Worm (Caenorhabditis elegans) whole organism, midembryonic: ENCODE measurements around the gene T02D1.8.

Source experiments
- T22C8.4 ChIP-seq: fragments of 200-800 bp; sonication (Bioruptor generic); IDR thresholded peaks from 2 replicates; pipeline ENCODE4 v1.3.6; 2022; ENCODE audit warnings: missing genetic modification characterization, missing compliant biosample characterization
- cog-1 ChIP-seq: sonication (generic microtip); optimal IDR thresholded peaks from 2 replicates; lab custom pipeline; 2016; ENCODE audit warnings: missing genetic modification characterization, missing compliant biosample characterization
- flt-1 ChIP-seq: fragments of 200-800 bp; sonication (Bioruptor generic); IDR thresholded peaks from 2 replicates; pipeline ENCODE4 v1.3.6; 2022; ENCODE audit warnings: missing genetic modification characterization, missing compliant biosample characterization
- klf-2 ChIP-seq: fragments of 200-800 bp; sonication (Bioruptor generic); conservative IDR thresholded peaks from 2 replicates; pipeline ENCODE4 v1.3.6; 2022; ENCODE audit warnings: missing genetic modification reagents, missing genetic modification characterization, missing compliant biosample characterization
- med-1 ChIP-seq: sonication (generic microtip); optimal IDR thresholded peaks from 2 replicates; lab custom pipeline; 2017; ENCODE audit warnings: missing genetic modification characterization, mild to moderate bottlenecking, missing compliant biosample characterization, antibody characterized with exemption, missing genetic modification reagents; ENCODE audit not compliant: insufficient read depth
- ref-1 ChIP-seq: fragments of 200-800 bp; sonication (Bioruptor generic); conservative IDR thresholded peaks from 2 replicates; pipeline ENCODE4 v1.3.6; 2022; ENCODE audit warnings: missing genetic modification reagents, missing genetic modification characterization, missing compliant biosample characterization
- tab-1 ChIP-seq: fragments of 200-800 bp; sonication (Bioruptor generic); IDR thresholded peaks from 2 replicates; pipeline ENCODE4 v1.3.6; 2022; ENCODE audit warnings: missing genetic modification characterization, missing compliant biosample characterization
- ztf-23 ChIP-seq: fragments of 200-800 bp; sonication (Bioruptor generic); IDR thresholded peaks from 2 replicates; pipeline ENCODE4 v1.3.6; 2022; ENCODE audit warnings: missing genetic modification reagents, missing genetic modification characterization, missing compliant biosample characterization
- ztf-29 ChIP-seq: fragments of 200-800 bp; sonication (Bioruptor generic); IDR thresholded peaks from 2 replicates; pipeline ENCODE4 v1.3.6; 2022; ENCODE audit warnings: missing genetic modification reagents, missing genetic modification characterization, missing compliant biosample characterization

Gene T02D1.8

ce11 chrIV:17368292-17368691, 19.0 kb downstream of the T02D1.8 start, which contains the start of gene trh-1:
Gene trh-1, plus strand, starts transcription at chrIV:17368592.
- TF ChIP-seq cog-1 (no peak), ref-1 (no peak), med-1 (no peak), ztf-29 (GFP tag; lab: Robert Waterston, UW) (no peak), ztf-23 (GFP tag; lab: Robert Waterston, UW) (no peak), tab-1 (GFP tag; lab: Robert Waterston, UW) (no peak), klf-2 (GFP tag; lab: Robert Waterston, UW) (no peak), T22C8.4 (GFP tag; lab: Robert Waterston, UW) (no peak)

DNA sequence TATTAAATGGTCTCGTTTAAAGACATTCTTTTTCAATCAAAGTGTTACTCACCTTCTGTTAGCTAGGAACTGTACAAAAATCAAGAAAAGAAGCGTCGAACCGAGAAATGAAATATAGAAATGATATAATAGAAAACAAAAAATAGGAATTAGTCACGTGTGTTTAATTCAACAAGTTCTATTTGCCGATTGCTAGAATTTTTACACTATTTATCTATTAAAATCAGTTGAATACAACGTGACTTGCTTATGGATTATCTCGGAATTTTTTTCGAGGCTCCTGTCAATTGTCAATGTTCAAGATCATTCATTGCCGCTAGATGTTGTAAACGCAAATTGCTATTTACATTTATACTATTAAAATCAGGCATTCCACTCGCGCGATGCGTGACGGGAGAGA, 20.0 kb downstream of the T02D1.8 start, which contains the start of gene zipt-17:
Gene zipt-17 (minus strand): TSS at position 101 of the 400 bp plus-strand sequence.
- TF ChIP-seq ztf-29 (GFP tag; lab: Robert Waterston, UW) = no peak
- TF ChIP-seq ztf-23 (GFP tag; lab: Robert Waterston, UW) = no peak
- TF ChIP-seq klf-2 (GFP tag; lab: Robert Waterston, UW) = no peak
- no peak for TF ChIP-seq tab-1 (GFP tag; lab: Robert Waterston, UW)
- no peak for TF ChIP-seq flt-1 (GFP tag; lab: Robert Waterston, UW)
- TF ChIP-seq cog-1 = no peak
- TF ChIP-seq T22C8.4 (GFP tag; lab: Robert Waterston, UW) = no peak
- no peak for TF ChIP-seq med-1
- TF ChIP-seq ref-1 = no peak

DNA sequence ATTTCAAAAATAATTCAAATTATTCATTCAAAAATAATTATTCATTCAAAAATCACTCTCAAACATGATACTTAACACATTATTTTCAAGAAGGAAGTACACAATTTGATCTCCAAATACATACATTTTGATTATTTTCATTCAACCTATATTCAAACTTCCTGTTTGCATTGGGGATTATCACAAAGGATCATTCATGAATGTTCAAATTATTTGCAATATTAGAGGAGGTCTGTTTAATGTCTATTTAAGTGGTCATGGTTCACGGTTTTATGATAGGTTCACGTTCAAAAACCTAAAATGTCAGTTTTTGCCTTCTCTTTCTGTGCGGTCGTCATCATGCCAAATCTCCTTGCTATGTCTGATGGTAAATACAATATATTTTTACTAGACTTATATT, 26.1 kb downstream of the T02D1.8 start, which contains the start of gene clec-202:
Gene clec-202 (plus strand): TSS at position 301 of the 400 bp plus-strand sequence.
- TF ChIP-seq ref-1 = no peak
- TF ChIP-seq T22C8.4 (GFP tag; lab: Robert Waterston, UW) = no peak
- no peak for TF ChIP-seq ztf-23 (GFP tag; lab: Robert Waterston, UW)
- no peak for TF ChIP-seq ztf-29 (GFP tag; lab: Robert Waterston, UW)
- TF ChIP-seq cog-1 = no peak
- TF ChIP-seq klf-2 (GFP tag; lab: Robert Waterston, UW) = no peak
- no peak for TF ChIP-seq tab-1 (GFP tag; lab: Robert Waterston, UW)
- no peak for TF ChIP-seq flt-1 (GFP tag; lab: Robert Waterston, UW)
- TF ChIP-seq med-1 = no peak

DNA sequence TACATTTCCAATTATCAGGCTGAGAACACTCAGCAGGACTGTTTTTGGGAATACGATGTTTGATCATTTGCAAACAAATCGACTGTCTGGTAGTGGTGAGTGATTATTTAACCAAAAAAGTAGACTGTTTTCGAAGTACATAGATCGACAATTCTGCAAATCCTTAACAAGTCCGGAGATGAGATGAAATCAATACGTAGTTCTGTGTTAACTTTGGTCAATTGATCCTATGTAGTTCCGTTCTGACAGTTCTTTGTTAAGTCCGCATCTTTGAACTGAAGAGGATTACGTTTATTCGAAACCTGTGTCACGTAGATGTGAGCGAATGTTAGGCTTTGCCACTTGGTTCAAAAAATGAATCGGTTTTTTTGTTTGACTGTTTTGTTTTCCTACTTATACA, 35.7 kb downstream of the T02D1.8 start, which contains the start of gene clec-199:
Gene clec-199 (plus strand): TSS at position 301 of the 400 bp plus-strand sequence.
- TF ChIP-seq med-1 = no peak
- TF ChIP-seq ztf-29 (GFP tag; lab: Robert Waterston, UW) = no peak
- TF ChIP-seq ztf-23 (GFP tag; lab: Robert Waterston, UW) = no peak
- no peak for TF ChIP-seq klf-2 (GFP tag; lab: Robert Waterston, UW)
- TF ChIP-seq ref-1 = no peak
- TF ChIP-seq cog-1 = no peak
- TF ChIP-seq T22C8.4 (GFP tag; lab: Robert Waterston, UW) = no peak
- TF ChIP-seq flt-1 (GFP tag; lab: Robert Waterston, UW) = no peak

- no peak for TF ChIP-seq T22C8.4 (GFP tag; lab: Robert Waterston, UW)
- TF ChIP-seq klf-2 (GFP tag; lab: Robert Waterston, UW) = no peak
- TF ChIP-seq cog-1 = no peak
- no peak for TF ChIP-seq flt-1 (GFP tag; lab: Robert Waterston, UW)
- no peak for TF ChIP-seq ztf-23 (GFP tag; lab: Robert Waterston, UW)
- no peak for TF ChIP-seq tab-1 (GFP tag; lab: Robert Waterston, UW)
- TF ChIP-seq med-1 = no peak
- TF ChIP-seq ztf-29 (GFP tag; lab: Robert Waterston, UW) = no peak
- no peak for TF ChIP-seq ref-1
Measured at ce11 chrIV:17346599-17347218, 40.6 kb downstream of the T02D1.8 start, which contains the start of the genes clec-197 and clec-198. Gene clec-197, minus strand, starts transcription at chrIV:17346699. Gene clec-198, plus strand, starts transcription at chrIV:17347168.

- TF ChIP-seq klf-2 (GFP tag; lab: Robert Waterston, UW) (no peak), med-1 (no peak), cog-1 (no peak)
Measured at ce11 chrIV:17343482-17343881, 43.8 kb downstream of the T02D1.8 start, which contains the start of gene C49C3.11. Gene C49C3.11, plus strand, starts transcription at chrIV:17343782.

DNA sequence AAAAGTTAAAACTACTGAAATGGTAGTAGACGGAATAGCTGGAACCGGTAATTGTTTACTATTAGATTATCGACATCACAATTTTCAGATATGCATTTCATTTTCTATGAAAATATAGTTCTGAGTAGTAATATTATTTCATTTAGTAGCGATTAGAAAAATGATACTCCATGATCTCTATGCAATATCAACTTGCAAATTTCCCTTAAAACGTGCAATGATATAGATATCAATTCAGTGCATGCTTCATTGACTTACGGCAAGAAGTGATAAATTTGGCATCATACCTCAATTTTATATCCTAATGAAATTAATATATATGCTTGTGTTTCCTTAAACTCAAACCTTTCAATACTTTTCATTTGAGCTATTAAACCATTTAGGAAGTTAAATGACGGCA, 44.6 kb downstream of the T02D1.8 start, which contains the start of gene C49C3.21:
Gene C49C3.21 (plus strand): TSS at position 301 of the 400 bp plus-strand sequence.
- TF ChIP-seq tab-1 (GFP tag; lab: Robert Waterston, UW) (no peak), ref-1 (no peak), cog-1 (no peak), ztf-23 (GFP tag; lab: Robert Waterston, UW) (no peak), T22C8.4 (GFP tag; lab: Robert Waterston, UW) (no peak), flt-1 (GFP tag; lab: Robert Waterston, UW) (no peak), med-1 (no peak), klf-2 (GFP tag; lab: Robert Waterston, UW) (no peak), ztf-29 (GFP tag; lab: Robert Waterston, UW) (no peak)

DNA sequence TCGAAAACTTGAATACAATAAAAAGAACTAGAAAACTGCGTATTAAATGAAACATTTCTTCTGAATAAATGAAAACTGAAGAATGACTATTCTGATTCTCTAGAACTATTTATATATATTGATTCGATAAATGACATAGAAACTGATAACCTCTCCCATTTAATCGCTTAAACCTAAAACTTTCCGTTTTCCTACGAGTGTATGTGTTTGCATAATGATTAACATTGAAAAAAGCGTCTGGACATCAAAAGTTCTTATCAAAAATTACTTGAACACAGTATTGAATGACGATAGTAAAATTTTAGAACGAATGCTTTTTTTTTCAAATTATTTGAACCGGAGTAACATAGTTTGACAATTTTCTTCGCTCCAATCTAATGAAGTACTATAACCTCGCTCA, 45.1 kb downstream of the T02D1.8 start, which contains the start of gene C49C3.9:
Gene C49C3.9 (minus strand): TSS at position 136 of the 400 bp plus-strand sequence.
- TF ChIP-seq T22C8.4 (GFP tag; lab: Robert Waterston, UW) (no peak), ref-1 (no peak), med-1 (no peak), tab-1 (GFP tag; lab: Robert Waterston, UW) (no peak), ztf-29 (GFP tag; lab: Robert Waterston, UW) (no peak), ztf-23 (GFP tag; lab: Robert Waterston, UW) (no peak), cog-1 (no peak), flt-1 (GFP tag; lab: Robert Waterston, UW) (no peak), klf-2 (GFP tag; lab: Robert Waterston, UW) (no peak)

DNA sequence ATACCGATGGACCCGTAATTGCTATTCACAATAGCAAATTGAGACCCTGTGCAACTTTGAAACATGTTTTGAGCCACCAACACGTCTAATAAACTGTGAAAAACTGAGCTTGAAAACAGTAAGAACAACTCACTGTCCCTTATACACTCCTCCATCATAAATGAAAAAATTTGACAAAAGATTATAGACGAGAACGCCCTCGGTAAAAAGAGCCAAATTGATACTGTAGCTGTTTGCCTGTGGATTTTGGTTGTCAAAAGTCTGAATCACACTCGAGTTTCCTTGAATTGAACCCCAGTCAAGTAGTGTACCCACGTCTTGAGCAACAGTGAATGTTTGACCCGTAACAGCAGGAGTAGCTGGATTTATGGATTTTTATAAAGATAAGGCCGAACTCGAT, 46.3 kb downstream of the T02D1.8 start:
- no peak for TF ChIP-seq T22C8.4 (GFP tag; lab: Robert Waterston, UW)
- no peak for TF ChIP-seq klf-2 (GFP tag; lab: Robert Waterston, UW)
- TF ChIP-seq ztf-23 (GFP tag; lab: Robert Waterston, UW) = no peak
- no peak for TF ChIP-seq ref-1
- TF ChIP-seq med-1 = no peak
- TF ChIP-seq ztf-29 (GFP tag; lab: Robert Waterston, UW) = no peak
- no peak for TF ChIP-seq flt-1 (GFP tag; lab: Robert Waterston, UW)
- no peak for TF ChIP-seq cog-1
